Worm (Caenorhabditis elegans) whole organism, late embryonic: ENCODE results near the gene K02B2.6.

Experiments used
- C08G9.2 ChIP-seq: sonication (generic microtip); optimal IDR thresholded peaks from 2 replicates; lab custom pipeline; 2016; ENCODE audit warnings: mild to moderate bottlenecking, missing genetic modification characterization, moderate library complexity, missing compliant biosample characterization
- F13H6.1 ChIP-seq: sonication (generic microtip); optimal IDR thresholded peaks from 2 replicates; lab custom pipeline; 2016; ENCODE audit warnings: missing genetic modification characterization, missing compliant biosample characterization
- K09A11.1 ChIP-seq: sonication (generic microtip); optimal IDR thresholded peaks from 2 replicates; lab custom pipeline; 2017; ENCODE audit warnings: antibody characterized with exemption, mild to moderate bottlenecking, missing genetic modification characterization, missing compliant biosample characterization; ENCODE audit not compliant: insufficient read depth
- T23F11.4 ChIP-seq: fragments of 200-800 bp; sonication (Bioruptor generic); optimal IDR thresholded peaks from 2 replicates; lab custom pipeline; 2018; ENCODE audit warnings: mild to moderate bottlenecking, missing genetic modification characterization, missing compliant biosample characterization
- Y22D7AL.16 ChIP-seq: sonication (generic microtip); optimal IDR thresholded peaks from 2 replicates; lab custom pipeline; 2016; ENCODE audit warnings: missing genetic modification characterization, missing compliant biosample characterization
- ahr-1 ChIP-seq: sonication (generic microtip); optimal IDR thresholded peaks from 2 replicates; lab custom pipeline; 2016; ENCODE audit warnings: missing genetic modification characterization, missing compliant biosample characterization
- ceh-18 ChIP-seq: sonication (generic microtip); optimal IDR thresholded peaks from 2 replicates; lab custom pipeline; 2016; ENCODE audit warnings: missing genetic modification characterization, missing compliant biosample characterization
- ceh-19 ChIP-seq: fragments of 200-800 bp; sonication (Bioruptor generic); optimal IDR thresholded peaks from 2 replicates; lab custom pipeline; 2018; ENCODE audit warnings: mild to moderate bottlenecking, missing genetic modification characterization, missing compliant biosample characterization
- ceh-2 ChIP-seq: sonication (generic microtip); optimal IDR thresholded peaks from 2 replicates; lab custom pipeline; 2016; ENCODE audit warnings: missing genotype, missing genetic modification characterization, missing compliant biosample characterization
- ceh-22 ChIP-seq: sonication (generic microtip); optimal IDR thresholded peaks from 2 replicates; lab custom pipeline; 2017; ENCODE audit warnings: missing biosample characterization, missing genetic modification characterization
- ceh-30 ChIP-seq: fragments of 150-350 bp; optimal IDR thresholded peaks from 2 replicates; lab custom pipeline; 2014; ENCODE audit warnings: missing biosample characterization, missing genetic modification characterization
- ceh-31 ChIP-seq: sonication (generic microtip); optimal IDR thresholded peaks from 2 replicates; lab custom pipeline; 2016; ENCODE audit warnings: missing genetic modification characterization, missing compliant biosample characterization
- che-1 ChIP-seq: sonication (generic microtip); optimal IDR thresholded peaks from 2 replicates; lab custom pipeline; 2016; ENCODE audit warnings: mild to moderate bottlenecking, missing genetic modification characterization, missing compliant biosample characterization
- dve-1 ChIP-seq: sonication (generic microtip); optimal IDR thresholded peaks from 2 replicates; lab custom pipeline; 2017; ENCODE audit warnings: antibody characterized with exemption, mild to moderate bottlenecking, missing genetic modification characterization, missing compliant biosample characterization
- elt-4 ChIP-seq: sonication (generic microtip); optimal IDR thresholded peaks from 2 replicates; lab custom pipeline; 2016; ENCODE audit warnings: missing genetic modification characterization, missing compliant biosample characterization
- fax-1 ChIP-seq: sonication (generic microtip); optimal IDR thresholded peaks from 2 replicates; lab custom pipeline; 2016; ENCODE audit warnings: missing genotype, missing genetic modification characterization, missing compliant biosample characterization
- fkh-10 ChIP-seq: fragments of 150-350 bp; optimal IDR thresholded peaks from 2 replicates; lab custom pipeline; 2014; ENCODE audit warnings: missing biosample characterization, missing genetic modification reagents, missing genetic modification characterization
- fkh-6 ChIP-seq: sonication (generic microtip); optimal IDR thresholded peaks from 2 replicates; lab custom pipeline; 2016; ENCODE audit warnings: missing genetic modification characterization, missing compliant biosample characterization
- hlh-13 ChIP-seq: fragments of 200-800 bp; sonication (Bioruptor generic); optimal IDR thresholded peaks from 2 replicates; lab custom pipeline; 2018; ENCODE audit warnings: mild to moderate bottlenecking, missing genetic modification characterization, missing compliant biosample characterization
- hlh-15 ChIP-seq: sonication (generic microtip); optimal IDR thresholded peaks from 2 replicates; lab custom pipeline; 2016; ENCODE audit warnings: missing genetic modification characterization, missing compliant biosample characterization
- hlh-8 ChIP-seq: sonication (generic microtip); optimal IDR thresholded peaks from 2 replicates; lab custom pipeline; 2016; ENCODE audit warnings: missing genotype, missing genetic modification characterization, missing compliant biosample characterization
- lim-6 ChIP-seq: sonication (generic microtip); optimal IDR thresholded peaks from 2 replicates; lab custom pipeline; 2016; ENCODE audit warnings: missing genetic modification characterization, missing compliant biosample characterization
- madf-2 ChIP-seq: sonication (generic microtip); optimal IDR thresholded peaks from 2 replicates; lab custom pipeline; 2017; ENCODE audit warnings: missing genetic modification characterization, missing compliant biosample characterization
- mec-3 ChIP-seq: sonication (generic microtip); optimal IDR thresholded peaks from 2 replicates; lab custom pipeline; 2016; ENCODE audit warnings: borderline replicate concordance, missing genetic modification characterization, missing compliant biosample characterization
- nfya-1 ChIP-seq: sonication (generic microtip); optimal IDR thresholded peaks from 2 replicates; lab custom pipeline; 2017; ENCODE audit warnings: missing genetic modification characterization, mild to moderate bottlenecking, missing compliant biosample characterization, antibody characterized with exemption, moderate library complexity
- nhr-11 ChIP-seq: fragments of 150-350 bp; optimal IDR thresholded peaks from 2 replicates; lab custom pipeline; 2014; ENCODE audit warnings: missing biosample characterization, missing genetic modification characterization
- npax-4 ChIP-seq: sonication (generic microtip); optimal IDR thresholded peaks from 2 replicates; lab custom pipeline; 2016; ENCODE audit warnings: missing genetic modification characterization, missing compliant biosample characterization
- odd-2 ChIP-seq: sonication (generic microtip); optimal IDR thresholded peaks from 2 replicates; lab custom pipeline; 2017; ENCODE audit warnings: antibody characterized with exemption, mild to moderate bottlenecking, missing genetic modification characterization, missing compliant biosample characterization
- pag-3 ChIP-seq: sonication (generic microtip); optimal IDR thresholded peaks from 2 replicates; lab custom pipeline; 2016; ENCODE audit warnings: missing compliant biosample characterization, missing genetic modification characterization, borderline replicate concordance
- pax-1 ChIP-seq: fragments of 150-350 bp; optimal IDR thresholded peaks from 2 replicates; lab custom pipeline; 2014; ENCODE audit warnings: missing biosample characterization, missing genetic modification characterization
- pha-2 ChIP-seq: sonication (generic microtip); optimal IDR thresholded peaks from 2 replicates; lab custom pipeline; 2017; ENCODE audit warnings: mild to moderate bottlenecking, missing genetic modification characterization, missing compliant biosample characterization
- pha-4 ChIP-seq: fragments of 150-350 bp; optimal IDR thresholded peaks from 2 replicates; lab custom pipeline; 2018; ENCODE audit warnings: missing biosample characterization, missing genetic modification reagents, missing genetic modification characterization
- pqm-1 ChIP-seq: sonication (generic microtip); optimal IDR thresholded peaks from 2 replicates; lab custom pipeline; 2016; ENCODE audit warnings: missing genetic modification characterization, missing compliant biosample characterization
- pros-1 ChIP-seq: fragments of 150-350 bp; optimal IDR thresholded peaks from 2 replicates; lab custom pipeline; 2014; ENCODE audit warnings: missing biosample characterization, missing genetic modification reagents, missing genetic modification characterization
- ref-2 ChIP-seq: sonication (generic microtip); optimal IDR thresholded peaks from 2 replicates; lab custom pipeline; 2016; ENCODE audit warnings: missing genetic modification characterization, missing compliant biosample characterization
- rnt-1 ChIP-seq: sonication (generic microtip); optimal IDR thresholded peaks from 2 replicates; lab custom pipeline; 2016; ENCODE audit warnings: missing genetic modification characterization, missing compliant biosample characterization
- syd-9 ChIP-seq: sonication (generic microtip); optimal IDR thresholded peaks from 2 replicates; lab custom pipeline; 2016; ENCODE audit warnings: mild to moderate bottlenecking, missing genetic modification characterization, moderate library complexity, missing compliant biosample characterization
- ttx-3 ChIP-seq: sonication (generic microtip); optimal IDR thresholded peaks from 2 replicates; lab custom pipeline; 2016; ENCODE audit warnings: missing genetic modification reagents, missing genetic modification characterization, missing compliant biosample characterization
- unc-3 ChIP-seq, 2 experiments: fragments of 200-800 bp in 1 of 2; sonication (Bioruptor generic) in 1 of 2; sonication (generic microtip) in 1 of 2; conservative IDR thresholded peaks in 1 of 2; optimal IDR thresholded peaks in 1 of 2; 2 replicates each; pipeline versions ENCODE4 v1.3.6 to Lab custom; 2016 to 2022; ENCODE audit warnings: missing compliant biosample characterization in 2 of 2, missing genetic modification characterization in 2 of 2, missing genetic modification reagents in 1 of 2
- unc-42 ChIP-seq: sonication (generic microtip); optimal IDR thresholded peaks from 2 replicates; lab custom pipeline; 2016; ENCODE audit warnings: missing genotype, missing genetic modification characterization, missing compliant biosample characterization
- unc-55 ChIP-seq: sonication (generic microtip); optimal IDR thresholded peaks from 2 replicates; lab custom pipeline; 2017; ENCODE audit warnings: missing biosample characterization, missing genetic modification reagents, missing genetic modification characterization
- unc-86 ChIP-seq: sonication (generic microtip); optimal IDR thresholded peaks from 2 replicates; lab custom pipeline; 2016; ENCODE audit warnings: missing genetic modification characterization, missing compliant biosample characterization
- zip-5 ChIP-seq: sonication (generic microtip); optimal IDR thresholded peaks from 2 replicates; lab custom pipeline; 2016; ENCODE audit warnings: missing genetic modification characterization, missing compliant biosample characterization

K02B2.6 gene

ce11 chrIV:5967035-5967499 lies 5.0 kb upstream of the K02B2.6 start (continued):
- TF ChIP-seq ceh-30 (tag; lab: Kevin White, UChicago) (no peak), fkh-6 (tag; lab: Kevin White, UChicago) (peak; percentile 82), ref-2 (tag; lab: Kevin White, UChicago) (peak; percentile 72), hlh-8 (tag; lab: Kevin White, UChicago) (peak; percentile 47), pros-1 (tag; lab: Kevin White, UChicago) (no peak), ttx-3 (peak; percentile 74), fax-1 (tag; lab: Kevin White, UChicago) (peak; percentile 65), fkh-10 (GFP tag; lab: Kevin White, UChicago) (no peak), pha-4 (no peak), pha-2 (peak; percentile 71), nhr-11 (tag; lab: Kevin White, UChicago) (no peak), pag-3 (tag; lab: Kevin White, UChicago) (no peak), K09A11.1 (tag; lab: Kevin White, UChicago) (peak; percentile 76), Y22D7AL.16 (tag; lab: Kevin White, UChicago) (peak; percentile 69), che-1 (tag; lab: Kevin White, UChicago) (peak; percentile 83), ceh-31 (tag; lab: Kevin White, UChicago) (peak; percentile 49), mec-3 (tag; lab: Kevin White, UChicago) (peak; percentile 55), dve-1 (tag; lab: Kevin White, UChicago) (peak; percentile 90), npax-4 (tag; lab: Kevin White, UChicago) (peak; percentile 44), hlh-15 (tag; lab: Kevin White, UChicago) (peak; percentile 60), unc-55 (GFP tag; lab: Kevin White, UChicago) (peak; percentile 7), ahr-1 (tag; lab: Kevin White, UChicago) (peak; percentile 49), hlh-13 (GFP tag; lab: Kevin White, UChicago) (peak; percentile 52), elt-4 (tag; lab: Kevin White, UChicago) (no peak), unc-86 (tag; lab: Kevin White, UChicago) (peak; percentile 77), syd-9 (tag; lab: Kevin White, UChicago) (peak; percentile 39), nfya-1 (tag; lab: Kevin White, UChicago) (peak; percentile 57), pqm-1 (tag; lab: Kevin White, UChicago) (peak; percentile 82), unc-3 (GFP tag; conservative IDR thresholded peaks at IDR 0.05; lab: Robert Waterston, UW) (peak; percentile 58), unc-3 (tag; optimal IDR thresholded peaks at IDR 0.05; lab: Kevin White, UChicago) (peak; percentile 76), lim-6 (tag; lab: Kevin White, UChicago) (peak; percentile 30), C08G9.2 (tag; lab: Kevin White, UChicago) (peak; percentile 76), ceh-22 (tag; lab: Kevin White, UChicago) (no peak), odd-2 (tag; lab: Kevin White, UChicago) (peak; percentile 34), ceh-18 (tag; lab: Kevin White, UChicago) (peak; percentile 76), T23F11.4 (GFP tag; lab: Kevin White, UChicago) (peak; percentile 71), unc-42 (peak; percentile 52), F13H6.1 (tag; lab: Kevin White, UChicago) (peak; percentile 69), ceh-2 (peak; percentile 73), ceh-19 (GFP tag; lab: Kevin White, UChicago) (peak; percentile 69), zip-5 (tag; lab: Kevin White, UChicago) (peak; percentile 41), rnt-1 (tag; lab: Kevin White, UChicago) (peak; percentile 35), madf-2 (peak; percentile 82), pax-1 (tag; lab: Kevin White, UChicago) (no peak)
